Fruit fly (Drosophila melanogaster): ENCODE results near the gene pll.

pll gene

dm6 chr3R:27253136-27253920, at the start of gene pll:
Gene pll (minus strand): TSS chr3R:27253182.
- peak; percentile 78 for TF ChIP-seq Smox (GFP tag; optimal IDR thresholded peaks at IDR 0.05)
- TF ChIP-seq CG11902 (GFP tag; optimal IDR thresholded peaks at IDR 0.05): peak; percentile 75
- TF ChIP-seq ss (GFP tag; optimal IDR thresholded peaks at IDR 0.05): no peak
- TF ChIP-seq Sox102F (GFP tag; optimal IDR thresholded peaks at IDR 0.05): no peak
- TF ChIP-seq Hr38 (GFP tag; optimal IDR thresholded peaks at IDR 0.05): no peak
- TF ChIP-seq CG10631 (GFP tag; optimal IDR thresholded peaks at IDR 0.05): no peak
- TF ChIP-seq eg (GFP tag; IDR thresholded peaks at IDR 0.05): peak; percentile 96
- no peak for TF ChIP-seq CG9139 (GFP tag; optimal IDR thresholded peaks at IDR 0.05)
- peak; percentile 58 for TF ChIP-seq Eip93F (GFP tag; optimal IDR thresholded peaks at IDR 0.05)
- TF ChIP-seq pdm3 (GFP tag; optimal IDR thresholded peaks at IDR 0.05): no peak
- TF ChIP-seq cyc (GFP tag; optimal IDR thresholded peaks at IDR 0.05): peak; percentile 82
- TF ChIP-seq salr (GFP tag; optimal IDR thresholded peaks at IDR 0.05): no peak
- TF ChIP-seq Ets21C (GFP tag; optimal IDR thresholded peaks at IDR 0.05): no peak
- TF ChIP-seq spab (GFP tag; optimal IDR thresholded peaks at IDR 0.05): no peak
- no peak for TF ChIP-seq CG7368 (GFP tag; optimal IDR thresholded peaks at IDR 0.05)
- TF ChIP-seq Sox15 (GFP tag; optimal IDR thresholded peaks at IDR 0.05): peak; percentile 61
- no peak for TF ChIP-seq CG16779 (tag; optimal IDR thresholded peaks at IDR 0.05)
- peak; percentile 36 for TF ChIP-seq Blimp-1 (GFP tag; optimal IDR thresholded peaks at IDR 0.05)
- no peak for TF ChIP-seq CG32006 (GFP tag; optimal IDR thresholded peaks at IDR 0.05)
- no peak for TF ChIP-seq vri (GFP tag; optimal IDR thresholded peaks at IDR 0.05)
- no peak for TF ChIP-seq CG6854 (GFP tag; optimal IDR thresholded peaks at IDR 0.05)
- peak; percentile 54 for TF ChIP-seq Lpt (GFP tag; optimal IDR thresholded peaks at IDR 0.05)
- peak; percentile 64 for TF ChIP-seq net (GFP tag; optimal IDR thresholded peaks at IDR 0.05)
- peak; percentile 75 for TF ChIP-seq CG8119 (GFP tag; IDR thresholded peaks at IDR 0.05)
- peak; percentile 91 for TF ChIP-seq CG6163 (GFP tag; IDR thresholded peaks at IDR 0.05)
- TF ChIP-seq svp (GFP tag): peak; percentile 94
- peak; percentile 57 for TF ChIP-seq CG11762 (GFP tag; optimal IDR thresholded peaks at IDR 0.05; ENCODE audit: insufficient read depth)
- peak; percentile 17 for TF ChIP-seq fkh (GFP tag; optimal IDR thresholded peaks at IDR 0.05)
- TF ChIP-seq Hr4 (GFP tag; optimal IDR thresholded peaks at IDR 0.05): no peak
- no peak for TF ChIP-seq CG1621 (tag; optimal IDR thresholded peaks at IDR 0.05)
- TF ChIP-seq Gug (GFP tag; IDR thresholded peaks at IDR 0.05): peak; percentile 74
- no peak for TF ChIP-seq CG4318 (GFP tag; optimal IDR thresholded peaks at IDR 0.05)
- TF ChIP-seq Met (GFP tag; optimal IDR thresholded peaks at IDR 0.05): no peak
- TF ChIP-seq CG3032 (tag; optimal IDR thresholded peaks at IDR 0.05): peak; percentile 80
- TF ChIP-seq CG34406 (GFP tag; optimal IDR thresholded peaks at IDR 0.05): peak; percentile 69
- TF ChIP-seq esn (GFP tag; optimal IDR thresholded peaks at IDR 0.05): peak; percentile 85
- peak; percentile 86 for TF ChIP-seq acj6 (GFP tag; optimal IDR thresholded peaks at IDR 0.05)
- TF ChIP-seq CG6792 (GFP tag; optimal IDR thresholded peaks at IDR 0.05): peak; percentile 75
- TF ChIP-seq Ets96B (tag; optimal IDR thresholded peaks at IDR 0.05): peak; percentile 73
- peak; percentile 85 for TF ChIP-seq CG31627 (GFP tag; optimal IDR thresholded peaks at IDR 0.05)
- TF ChIP-seq CG8319 (GFP tag; optimal IDR thresholded peaks at IDR 0.05): no peak
- peak; percentile 80 for TF ChIP-seq lz (GFP tag; optimal IDR thresholded peaks at IDR 0.05)
- peak; percentile 83 for TF ChIP-seq Sox14 (GFP tag; optimal IDR thresholded peaks at IDR 0.05)
- peak; percentile 65 for TF ChIP-seq dsx (GFP tag; optimal IDR thresholded peaks at IDR 0.05; ENCODE audit: poor library complexity, severe bottlenecking)
- peak; percentile 81 for TF ChIP-seq Hr39 (GFP tag; optimal IDR thresholded peaks at IDR 0.05)
- peak; percentile 92 for TF ChIP-seq Eip78C (GFP tag)
- no peak for TF ChIP-seq CG6276 (GFP tag; optimal IDR thresholded peaks at IDR 0.05)
- peak; percentile 40 for TF ChIP-seq fd59A (GFP tag; optimal IDR thresholded peaks at IDR 0.05)
- TF ChIP-seq CG8632 (GFP tag; optimal IDR thresholded peaks at IDR 0.05): peak; percentile 68
- TF ChIP-seq topi (GFP tag; optimal IDR thresholded peaks at IDR 0.05): peak; percentile 73
- TF ChIP-seq Eip75B (GFP tag; optimal IDR thresholded peaks at IDR 0.05): no peak

Measured in whole organism, prepupa.